Fruit fly (Drosophila melanogaster) whole organism, adult: ENCODE data around the gene AspRS-m.

ENCODE experiments used
- Mnt ChIP-seq: fragments of 200-800 bp; sonication (Bioruptor generic); optimal IDR thresholded peaks from 2 replicates; lab custom pipeline; 2016; ENCODE audit warnings: missing biosample characterization, mild to moderate bottlenecking, missing genetic modification characterization
- pad ChIP-seq: fragments of 200-800 bp; sonication (Bioruptor generic); optimal IDR thresholded peaks from 3 replicates; lab custom pipeline; 2017; ENCODE audit warnings: missing biosample characterization, missing genetic modification characterization, mild to moderate bottlenecking, moderate library complexity, missing genetic modification reagents

- TF ChIP-seq pad: peak; percentile 64
- peak; percentile 79 for TF ChIP-seq Mnt
Measured at dm6 chr2L:16815989-16816749, 10.7 kb upstream of the AspRS-m start, which contains the start of gene mdy.
